Worm (Caenorhabditis elegans) whole organism, midembryonic: Measurements from ENCODE around the gene Y62H9A.10.

ENCODE experiments used
- T22C8.4 ChIP-seq: fragments of 200-800 bp; sonication (Bioruptor generic); IDR thresholded peaks from 2 replicates; pipeline ENCODE4 v1.3.6; 2022; ENCODE audit warnings: missing genetic modification characterization, missing compliant biosample characterization
- cog-1 ChIP-seq: sonication (generic microtip); optimal IDR thresholded peaks from 2 replicates; lab custom pipeline; 2016; ENCODE audit warnings: missing genetic modification characterization, missing compliant biosample characterization
- flt-1 ChIP-seq: fragments of 200-800 bp; sonication (Bioruptor generic); IDR thresholded peaks from 2 replicates; pipeline ENCODE4 v1.3.6; 2022; ENCODE audit warnings: missing genetic modification characterization, missing compliant biosample characterization
- klf-2 ChIP-seq: fragments of 200-800 bp; sonication (Bioruptor generic); conservative IDR thresholded peaks from 2 replicates; pipeline ENCODE4 v1.3.6; 2022; ENCODE audit warnings: missing genetic modification reagents, missing genetic modification characterization, missing compliant biosample characterization
- med-1 ChIP-seq: sonication (generic microtip); optimal IDR thresholded peaks from 2 replicates; lab custom pipeline; 2017; ENCODE audit warnings: missing genetic modification characterization, mild to moderate bottlenecking, missing compliant biosample characterization, antibody characterized with exemption, missing genetic modification reagents; ENCODE audit not compliant: insufficient read depth
- ref-1 ChIP-seq: fragments of 200-800 bp; sonication (Bioruptor generic); conservative IDR thresholded peaks from 2 replicates; pipeline ENCODE4 v1.3.6; 2022; ENCODE audit warnings: missing genetic modification reagents, missing genetic modification characterization, missing compliant biosample characterization
- tab-1 ChIP-seq: fragments of 200-800 bp; sonication (Bioruptor generic); IDR thresholded peaks from 2 replicates; pipeline ENCODE4 v1.3.6; 2022; ENCODE audit warnings: missing genetic modification characterization, missing compliant biosample characterization
- ztf-23 ChIP-seq: fragments of 200-800 bp; sonication (Bioruptor generic); IDR thresholded peaks from 2 replicates; pipeline ENCODE4 v1.3.6; 2022; ENCODE audit warnings: missing genetic modification reagents, missing genetic modification characterization, missing compliant biosample characterization
- ztf-29 ChIP-seq: fragments of 200-800 bp; sonication (Bioruptor generic); IDR thresholded peaks from 2 replicates; pipeline ENCODE4 v1.3.6; 2022; ENCODE audit warnings: missing genetic modification reagents, missing genetic modification characterization, missing compliant biosample characterization

DNA sequence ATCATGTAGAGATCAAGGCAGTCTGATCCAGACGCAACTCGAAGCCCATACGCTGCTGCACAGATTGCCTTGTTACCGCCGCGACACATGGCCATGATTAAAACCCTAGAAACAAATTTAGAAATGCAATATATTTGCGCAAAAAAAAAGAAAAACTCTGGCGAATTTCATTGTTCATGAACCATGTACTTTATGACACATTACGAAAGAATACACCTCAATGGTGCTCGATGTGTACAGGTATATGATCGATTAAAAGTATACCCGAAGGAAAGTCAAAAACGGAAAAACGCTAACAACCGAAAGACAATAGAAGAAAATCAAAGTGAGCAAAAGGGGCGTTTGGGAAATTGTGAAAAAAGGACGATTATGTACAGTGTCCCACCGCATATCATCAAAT, 10.2 kb downstream of the Y62H9A.10 start, which contains the start of gene Y62H9A.8:
- TF ChIP-seq cog-1 (tag; lab: Kevin White, UChicago) (no peak), ref-1 (GFP tag; lab: Robert Waterston, UW) (no peak), ztf-23 (GFP tag; lab: Robert Waterston, UW) (no peak), T22C8.4 (GFP tag; lab: Robert Waterston, UW) (no peak), flt-1 (no peak), ztf-29 (GFP tag; lab: Robert Waterston, UW) (no peak), tab-1 (GFP tag; lab: Robert Waterston, UW) (no peak), klf-2 (no peak), med-1 (GFP tag; lab: Kevin White, UChicago) (no peak)
